Fruit fly (Drosophila melanogaster): ENCODE data around the gene CG34375.

Gene CG34375

DNA sequence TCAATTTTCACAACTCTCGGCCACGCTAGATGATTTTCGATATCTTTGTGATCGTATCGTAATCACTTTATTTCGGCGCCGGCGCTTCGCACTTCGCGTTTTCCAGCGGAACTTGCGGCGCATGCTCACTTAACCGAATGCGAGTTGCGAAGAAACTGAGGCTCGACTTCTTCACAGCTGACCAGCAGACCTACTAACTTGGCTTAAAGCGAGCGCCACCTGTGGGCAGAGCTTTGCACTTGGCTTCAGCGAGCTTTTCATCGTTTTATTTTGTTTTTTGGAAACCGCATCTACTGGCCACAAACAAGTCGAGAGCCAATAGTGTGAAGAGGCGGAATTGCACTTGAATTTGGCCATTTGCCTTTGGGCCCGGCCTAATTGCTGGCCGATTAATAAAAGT is at the start of gene CG34375:
Gene CG34375 (minus strand): TSS at position 157 of the 400 bp plus-strand sequence.
- TF ChIP-seq CG11762 (GFP tag; optimal IDR thresholded peaks at IDR 0.05; ENCODE audit: insufficient read depth) (no peak), CG1621 (tag; optimal IDR thresholded peaks at IDR 0.05) (no peak), CG10631 (GFP tag; optimal IDR thresholded peaks at IDR 0.05) (no peak), CG15336 (GFP tag; IDR thresholded peaks at IDR 0.05) (0 out of 2 replicates have a peak, but pooled peaks have one; percentile 33), CG3919 (GFP tag; optimal IDR thresholded peaks at IDR 0.05) (no peak), Ets96B (tag; optimal IDR thresholded peaks at IDR 0.05) (no peak), esn (GFP tag; optimal IDR thresholded peaks at IDR 0.05) (no peak), CG8119 (GFP tag; IDR thresholded peaks at IDR 0.05) (peak; percentile 39; the same call in 1 of the 3 replicates), Eip78C (GFP tag) (peak; percentile 73), dsx (GFP tag; optimal IDR thresholded peaks at IDR 0.05; ENCODE audit: poor library complexity, severe bottlenecking) (no peak), CG16779 (tag; optimal IDR thresholded peaks at IDR 0.05) (no peak), CG6163 (GFP tag; IDR thresholded peaks at IDR 0.05) (peak; percentile 51; the same call in 2 of the 3 replicates), CG6276 (GFP tag; optimal IDR thresholded peaks at IDR 0.05) (no peak), fd85E (GFP tag; optimal IDR thresholded peaks at IDR 0.05) (no peak), eg (GFP tag; IDR thresholded peaks at IDR 0.05) (peak; percentile 62; the same call in 2 of the 3 replicates)

DNA sequence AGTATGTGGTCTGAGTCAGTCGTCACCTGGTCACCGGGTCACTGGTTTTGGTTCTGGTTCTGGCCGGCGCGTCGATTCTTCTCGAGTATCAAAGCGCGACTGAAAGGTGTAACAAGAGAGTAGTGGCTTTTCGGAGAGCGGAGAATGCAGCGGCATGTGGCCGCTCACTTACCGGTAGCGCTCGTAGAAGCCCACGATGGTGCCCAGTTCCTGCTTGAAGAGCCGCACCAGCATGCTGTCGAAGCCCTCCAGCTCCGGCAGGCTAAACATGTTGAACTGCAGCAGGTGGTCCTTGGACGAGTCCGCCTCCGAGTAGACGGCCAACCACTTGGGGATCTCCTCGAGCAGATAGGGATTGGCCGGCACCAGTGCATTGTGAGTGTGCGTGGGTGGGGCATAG is 48.5 kb upstream of the CG34375 start, which contains the start of gene Ctns:
Gene Ctns (minus strand): TSS at position 101 of the 400 bp plus-strand sequence.
- TF ChIP-seq Ets96B (tag; optimal IDR thresholded peaks at IDR 0.05): no peak
- no peak for TF ChIP-seq Eip75B (GFP tag; optimal IDR thresholded peaks at IDR 0.05)
- no peak for TF ChIP-seq ss (GFP tag; optimal IDR thresholded peaks at IDR 0.05)
- no peak for TF ChIP-seq svp (GFP tag)
- TF ChIP-seq CG11294 (GFP tag; IDR thresholded peaks at IDR 0.05): no peak
- TF ChIP-seq CG6808 (GFP tag; optimal IDR thresholded peaks at IDR 0.05): no peak
- TF ChIP-seq CG8119 (GFP tag; IDR thresholded peaks at IDR 0.05): no peak
- no peak for TF ChIP-seq lz (GFP tag; optimal IDR thresholded peaks at IDR 0.05)
- no peak for TF ChIP-seq cyc (GFP tag; optimal IDR thresholded peaks at IDR 0.05)
- TF ChIP-seq CG15336 (GFP tag; IDR thresholded peaks at IDR 0.05): no peak
- TF ChIP-seq Ets21C (GFP tag; optimal IDR thresholded peaks at IDR 0.05): no peak
- no peak for TF ChIP-seq CG1621 (tag; optimal IDR thresholded peaks at IDR 0.05)
- no peak for TF ChIP-seq Hr4 (GFP tag; optimal IDR thresholded peaks at IDR 0.05)

DNA sequence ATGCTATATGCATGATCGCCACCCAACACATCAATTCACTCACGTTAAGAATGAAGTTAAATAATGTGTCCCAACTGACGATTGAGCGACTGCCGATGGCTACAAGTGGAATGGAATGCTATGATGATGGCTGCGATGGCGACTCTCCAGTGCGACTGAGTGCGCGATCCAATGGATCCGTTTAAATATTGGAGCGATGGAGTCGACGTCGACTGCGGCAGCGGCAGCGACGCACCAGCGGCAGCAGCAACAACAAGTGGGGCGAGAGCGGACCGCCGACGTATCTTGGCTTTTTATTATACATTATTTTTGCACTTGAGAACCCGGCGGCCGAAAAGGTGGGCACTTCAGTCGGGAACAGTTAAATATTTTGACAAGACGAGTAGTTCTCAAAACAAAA is 47.0 kb upstream of the CG34375 start:
- no peak for TF ChIP-seq topi (GFP tag; optimal IDR thresholded peaks at IDR 0.05)
- no peak for TF ChIP-seq spab (GFP tag; optimal IDR thresholded peaks at IDR 0.05)
- no peak for TF ChIP-seq net (GFP tag; optimal IDR thresholded peaks at IDR 0.05)
- no peak for TF ChIP-seq achi (GFP tag; optimal IDR thresholded peaks at IDR 0.05)
- TF ChIP-seq CG31627 (GFP tag; optimal IDR thresholded peaks at IDR 0.05): no peak
- TF ChIP-seq cyc (GFP tag; optimal IDR thresholded peaks at IDR 0.05): no peak
- TF ChIP-seq acj6 (GFP tag; optimal IDR thresholded peaks at IDR 0.05): no peak

DNA sequence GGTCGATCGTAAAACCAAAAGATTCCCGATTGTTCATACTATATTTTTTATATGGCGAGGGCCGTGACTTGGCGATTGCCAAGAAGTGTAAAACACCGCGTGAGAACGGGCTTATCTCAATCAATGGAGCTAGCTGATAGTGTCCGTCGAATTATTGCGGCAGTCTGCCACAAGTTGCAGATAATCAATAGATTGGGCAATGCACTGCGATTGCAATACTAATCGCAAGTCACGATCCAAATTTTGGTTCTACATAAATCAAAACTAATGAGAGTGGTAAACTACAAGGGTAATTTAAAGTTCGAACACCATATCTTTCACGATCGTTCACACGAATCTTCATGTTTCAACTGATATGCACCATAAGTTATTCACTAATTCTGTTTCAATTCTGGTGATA is 46.4 kb upstream of the CG34375 start:
- TF ChIP-seq Sox102F (GFP tag; optimal IDR thresholded peaks at IDR 0.05) (no peak), vri (GFP tag; optimal IDR thresholded peaks at IDR 0.05) (peak; percentile 7), Hr38 (GFP tag; optimal IDR thresholded peaks at IDR 0.05) (no peak), CG11902 (GFP tag; optimal IDR thresholded peaks at IDR 0.05) (no peak), CG8319 (GFP tag; optimal IDR thresholded peaks at IDR 0.05) (no peak), CG10631 (GFP tag; optimal IDR thresholded peaks at IDR 0.05) (no peak), fd59A (GFP tag; optimal IDR thresholded peaks at IDR 0.05) (no peak)

Data from whole organism, prepupa.